Fruit fly (Drosophila melanogaster) whole organism, embryonic: ENCODE data around the gene CG6937.
A peak's percentile ranks its signal among the peaks of the same experiment; 100 is the strongest.

ENCODE experiments used
- Adf1 ChIP-seq: fragments of 200-800 bp; sonication (Bioruptor generic); IDR thresholded peaks from 2 replicates; pipeline ENCODE4 v1.3.6; 2022; ENCODE audit warnings: missing biosample characterization, missing genetic modification characterization
- Antp ChIP-seq: fragments of 200-800 bp; sonication (Bioruptor generic); optimal IDR thresholded peaks from 3 replicates; lab custom pipeline; 2016; ENCODE audit warnings: missing biosample characterization, missing genetic modification characterization
- B-H2 ChIP-seq: fragments of 200-800 bp; sonication (Bioruptor generic); optimal IDR thresholded peaks from 2 replicates; lab custom pipeline; 2018; ENCODE audit warnings: missing biosample characterization, mild to moderate bottlenecking, missing genetic modification characterization
- CG13123 ChIP-seq: fragments of 200-800 bp; sonication (Bioruptor generic); optimal IDR thresholded peaks from 2 replicates; lab custom pipeline; 2016; ENCODE audit warnings: missing biosample characterization, missing genetic modification characterization
- CG13894 ChIP-seq: fragments of 200-800 bp; sonication (Bioruptor generic); optimal IDR thresholded peaks from 3 replicates; lab custom pipeline; 2018; ENCODE audit warnings: missing biosample characterization, mild to moderate bottlenecking, missing genetic modification characterization, moderate library complexity
- CG14965 ChIP-seq: fragments of 200-800 bp; sonication (Bioruptor generic); optimal IDR thresholded peaks from 2 replicates; lab custom pipeline; 2016; ENCODE audit warnings: missing biosample characterization, missing genetic modification characterization, borderline replicate concordance
- CG1647 ChIP-seq: fragments of 200-800 bp; sonication (Bioruptor generic); optimal IDR thresholded peaks from 3 replicates; lab custom pipeline; 2016; ENCODE audit warnings: missing biosample characterization, missing genetic modification characterization
- CG17361 ChIP-seq: fragments of 200-800 bp; sonication (Bioruptor generic); IDR thresholded peaks from 3 replicates; pipeline ENCODE4 v1.3.6; 2022; ENCODE audit warnings: missing biosample characterization, missing genetic modification characterization
- CG1832 ChIP-seq: fragments of 200-800 bp; sonication (Bioruptor generic); optimal IDR thresholded peaks from 2 replicates; lab custom pipeline; 2017; ENCODE audit warnings: missing biosample characterization, mild to moderate bottlenecking, missing genetic modification characterization, inconsistent platforms
- CG18476 ChIP-seq: fragments of 200-800 bp; sonication (Bioruptor generic); optimal IDR thresholded peaks from 2 replicates; lab custom pipeline; 2016; ENCODE audit warnings: missing biosample characterization, mild to moderate bottlenecking, missing genetic modification characterization
- CG18619 ChIP-seq: fragments of 200-800 bp; sonication (Bioruptor generic); optimal IDR thresholded peaks from 3 replicates; lab custom pipeline; 2017; ENCODE audit warnings: missing biosample characterization, mild to moderate bottlenecking, missing genetic modification characterization
- CG2202 ChIP-seq: fragments of 200-800 bp; sonication (Bioruptor generic); optimal IDR thresholded peaks from 2 replicates; lab custom pipeline; 2018; ENCODE audit warnings: missing biosample characterization, mild to moderate bottlenecking, missing genetic modification characterization
- CG7556 ChIP-seq: fragments of 200-800 bp; sonication (Bioruptor generic); optimal IDR thresholded peaks from 2 replicates; lab custom pipeline; 2017; ENCODE audit warnings: missing biosample characterization, mild to moderate bottlenecking, missing genetic modification characterization
- D19A ChIP-seq: fragments of 200-800 bp; optimal IDR thresholded peaks from 3 replicates; lab custom pipeline; 2019; ENCODE audit warnings: missing biosample characterization, mild to moderate bottlenecking, missing genetic modification characterization, moderate library complexity
- Dad ChIP-seq: fragments of 200-800 bp; sonication (Bioruptor generic); optimal IDR thresholded peaks from 3 replicates; lab custom pipeline; 2016; ENCODE audit warnings: missing biosample characterization, missing genetic modification characterization
- Dek ChIP-seq: fragments of 200-800 bp; sonication (Bioruptor generic); optimal IDR thresholded peaks from 3 replicates; lab custom pipeline; 2019; ENCODE audit warnings: missing biosample characterization, mild to moderate bottlenecking, missing genetic modification characterization, moderate library complexity
- Dp ChIP-seq: fragments of 200-800 bp; sonication (Bioruptor generic); optimal IDR thresholded peaks from 2 replicates; lab custom pipeline; 2018; ENCODE audit warnings: missing biosample characterization, mild to moderate bottlenecking, missing genetic modification characterization, moderate library complexity
- Fer3 ChIP-seq: fragments of 200-800 bp; sonication (Bioruptor generic); optimal IDR thresholded peaks from 2 replicates; lab custom pipeline; 2018; ENCODE audit warnings: missing biosample characterization, mild to moderate bottlenecking, missing genetic modification characterization, moderate library complexity
- Gug ChIP-seq: fragments of 200-800 bp; sonication (Bioruptor generic); IDR thresholded peaks from 4 replicates; pipeline ENCODE4 v1.3.6; 2022; ENCODE audit warnings: missing biosample characterization, missing genetic modification characterization
- H15 ChIP-seq: fragments of 200-800 bp; sonication (Bioruptor generic); IDR thresholded peaks from 3 replicates; pipeline ENCODE4 v1.3.6; 2022; ENCODE audit warnings: missing biosample characterization, missing genetic modification characterization
- HLH4C ChIP-seq: fragments of 200-800 bp; sonication (Bioruptor generic); IDR thresholded peaks from 3 replicates; pipeline ENCODE4 v1.3.6; 2022; ENCODE audit warnings: missing biosample characterization, missing genetic modification characterization; ENCODE audit not compliant: partially characterized antibody
- HLH54F ChIP-seq: fragments of 200-800 bp; sonication (Bioruptor generic); optimal IDR thresholded peaks from 3 replicates; lab custom pipeline; 2016; ENCODE audit warnings: missing biosample characterization, missing genetic modification characterization
- Hr51 ChIP-seq, 2 experiments: fragments of 200-800 bp; sonication (Bioruptor generic); optimal IDR thresholded peaks; 2 replicates in 1 of 2; 3 replicates in 1 of 2; lab custom pipeline; 2016 to 2018; ENCODE audit warnings: missing biosample characterization in 2 of 2, missing genetic modification characterization in 2 of 2, mild to moderate bottlenecking in 1 of 2, moderate library complexity in 1 of 2
- Lhr ChIP-seq: fragments of 200-800 bp; sonication (Bioruptor generic); optimal IDR thresholded peaks from 3 replicates; lab custom pipeline; 2017; ENCODE audit warnings: mild to moderate bottlenecking, missing biosample characterization, missing genetic modification reagents, missing genetic modification characterization
- Myb ChIP-seq: fragments of 200-800 bp; sonication (Bioruptor generic); optimal IDR thresholded peaks from 2 replicates; lab custom pipeline; 2016; ENCODE audit warnings: missing biosample characterization, missing genetic modification characterization
- Rfx ChIP-seq: fragments of 200-800 bp; sonication (Bioruptor generic); IDR thresholded peaks from 2 replicates; pipeline ENCODE4 v1.3.6; 2022; ENCODE audit warnings: missing biosample characterization, missing genetic modification characterization
- Sin3A ChIP-seq: fragments of >200 bp; optimal IDR thresholded peaks from 2 replicates; lab custom pipeline; 2018
- Trl ChIP-seq, 3 experiments: fragments of >200 bp in 2 of 3; fragments of 200-800 bp in 1 of 3; sonication (Bioruptor generic) in 1 of 3; optimal IDR thresholded peaks; 2 replicates in 1 of 3; 3 replicates in 2 of 3; lab custom pipeline; 2016 to 2017; ENCODE audit warnings: missing biosample characterization in 1 of 3, missing genetic modification characterization in 1 of 3
- Usf ChIP-seq: fragments of 200-800 bp; sonication (Bioruptor generic); optimal IDR thresholded peaks from 2 replicates; lab custom pipeline; 2017; ENCODE audit warnings: missing genotype, missing biosample characterization, missing genetic modification characterization
- abd-A ChIP-seq: fragments of 200-800 bp; sonication (Bioruptor generic); optimal IDR thresholded peaks from 3 replicates; lab custom pipeline; 2019; ENCODE audit warnings: missing biosample characterization, mild to moderate bottlenecking, missing genetic modification characterization, moderate library complexity
- az2 ChIP-seq: fragments of 200-800 bp; sonication (Bioruptor generic); optimal IDR thresholded peaks from 3 replicates; lab custom pipeline; 2016; ENCODE audit warnings: missing biosample characterization, missing genetic modification characterization
- cato ChIP-seq: fragments of 200-800 bp; sonication (Bioruptor generic); optimal IDR thresholded peaks from 2 replicates; lab custom pipeline; 2016; ENCODE audit warnings: missing biosample characterization, missing genetic modification characterization, borderline replicate concordance
- fd96Cb ChIP-seq: fragments of 200-800 bp; sonication (Bioruptor generic); optimal IDR thresholded peaks from 2 replicates; lab custom pipeline; 2018; ENCODE audit warnings: missing biosample characterization, mild to moderate bottlenecking, missing genetic modification characterization, moderate library complexity
- gcm ChIP-seq: fragments of 200-800 bp; sonication (Bioruptor generic); optimal IDR thresholded peaks from 2 replicates; lab custom pipeline; 2019; ENCODE audit warnings: missing biosample characterization, mild to moderate bottlenecking, missing genetic modification characterization, moderate library complexity
- gcm2 ChIP-seq: fragments of 200-800 bp; sonication (Bioruptor generic); optimal IDR thresholded peaks from 2 replicates; lab custom pipeline; 2016; ENCODE audit warnings: missing biosample characterization, missing genetic modification characterization
- hbn ChIP-seq: fragments of 200-800 bp; sonication (Bioruptor generic); IDR thresholded peaks from 2 replicates; pipeline ENCODE4 v1.3.6; 2022; ENCODE audit warnings: missing biosample characterization, missing genetic modification characterization; ENCODE audit not compliant: partially characterized antibody
- jing ChIP-seq: fragments of 200-800 bp; sonication (Bioruptor generic); optimal IDR thresholded peaks from 2 replicates; lab custom pipeline; 2018; ENCODE audit warnings: missing biosample characterization, mild to moderate bottlenecking, missing genetic modification characterization
- lola ChIP-seq, 3 experiments: fragments of >200 bp in 2 of 3; fragments of 200-800 bp in 1 of 3; sonication (Bioruptor generic) in 1 of 3; optimal IDR thresholded peaks; 2 replicates each; lab custom pipeline; 2017 to 2019; ENCODE audit warnings: missing biosample characterization in 3 of 3, missing genetic modification characterization in 3 of 3, mild to moderate bottlenecking in 1 of 3, moderate library complexity in 1 of 3
- org-1 ChIP-seq: fragments of 200-800 bp; sonication (Bioruptor generic); optimal IDR thresholded peaks from 2 replicates; lab custom pipeline; 2017; ENCODE audit warnings: missing biosample characterization, missing genetic modification characterization
- prd ChIP-seq, 3 experiments: fragments of >200 bp in 2 of 3; fragments of 200-800 bp in 1 of 3; sonication (Bioruptor generic) in 1 of 3; optimal IDR thresholded peaks in 2 of 3; IDR thresholded peaks in 1 of 3; 2 replicates in 2 of 3; 3 replicates in 1 of 3; pipeline versions ENCODE4 v1.3.6 to Lab custom; 2017 to 2022; ENCODE audit warnings: missing biosample characterization in 1 of 3, missing genetic modification characterization in 1 of 3
- sens-2 ChIP-seq: fragments of 200-800 bp; sonication (Bioruptor generic); IDR thresholded peaks from 2 replicates; pipeline ENCODE4 v1.3.6; 2022; ENCODE audit warnings: missing biosample characterization, missing genetic modification characterization
- z ChIP-seq: fragments of 200-800 bp; sonication (Bioruptor generic); IDR thresholded peaks from 3 replicates; pipeline ENCODE4 v1.3.6; 2022; ENCODE audit warnings: missing biosample characterization, missing genetic modification characterization
- zen ChIP-seq: fragments of 200-800 bp; sonication (Bioruptor generic); optimal IDR thresholded peaks from 3 replicates; lab custom pipeline; 2018; ENCODE audit warnings: missing biosample characterization, mild to moderate bottlenecking, missing genetic modification characterization, moderate library complexity

The CG6937 gene

dm6 chr3R:22587419-22587963 is 2.9 kb downstream of the CG6937 start, which contains the start of gene Efa6 (continued):
- TF ChIP-seq Antp (peak; percentile 31), H15 (GFP tag; lab: Robert Waterston, UW) (no peak), CG2202 (tag; lab: Kevin White, UChicago) (no peak), CG7556 (GFP tag; lab: Kevin White, UChicago) (peak; percentile 21), Myb (GFP tag; lab: Kevin White, UChicago) (peak; percentile 88), CG13894 (tag; lab: Kevin White, UChicago) (peak; percentile 43), HLH54F (peak; percentile 44), Usf (GFP tag; lab: Kevin White, UChicago) (no peak), CG1832 (GFP tag; lab: Kevin White, UChicago) (no peak), lola (GFP tag; optimal IDR thresholded peaks at IDR 0.05; lab: Kevin White, UChicago) (peak in 1 of 3 experiments; percentile 42), gcm (GFP tag; lab: Kevin White, UChicago) (peak; percentile 24), zen (tag; lab: Kevin White, UChicago) (peak; percentile 54), Dp (GFP tag; lab: Kevin White, UChicago) (peak; percentile 93), Dad (GFP tag; lab: Kevin White, UChicago) (peak; percentile 14), Sin3A (lab: Kevin White, UChicago) (peak; percentile 46), CG1647 (peak; percentile 24), HLH4C (peak; percentile 90), jing (GFP tag; lab: Kevin White, UChicago) (no peak), org-1 (GFP tag; lab: Kevin White, UChicago) (no peak), fd96Cb (tag; lab: Kevin White, UChicago) (peak; percentile 19), hbn (GFP tag; lab: Robert Waterston, UW) (peak; percentile 94), D19A (peak; percentile 16), gcm2 (GFP tag; lab: Kevin White, UChicago) (no peak), CG18476 (GFP tag; lab: Kevin White, UChicago) (peak; percentile 47), cato (peak; percentile 31), B-H2 (peak; percentile 55), CG18619 (GFP tag; lab: Kevin White, UChicago) (peak; percentile 24), Lhr (GFP tag; lab: Kevin White, UChicago) (peak; percentile 77), Rfx (GFP tag; lab: Robert Waterston, UW) (0 out of 2 replicates have a peak, but pooled peaks have one; percentile 30), CG17361 (GFP tag; lab: Robert Waterston, UW) (peak; percentile 64), CG14965 (GFP tag; lab: Kevin White, UChicago) (no peak), Gug (GFP tag; lab: Robert Waterston, UW) (no peak), Fer3 (tag; lab: Kevin White, UChicago) (peak; percentile 28), az2 (peak; percentile 26), abd-A (tag; lab: Kevin White, UChicago) (peak; percentile 76), Adf1 (GFP tag; lab: Robert Waterston, UW) (no peak; the same call in 1 of the 2 replicates), CG13123 (GFP tag; lab: Kevin White, UChicago) (peak; percentile 34), Trl (optimal IDR thresholded peaks at IDR 0.05; lab: Kevin White, UChicago) (no peak), Trl (GFP tag; optimal IDR thresholded peaks at IDR 0.05; lab: Kevin White, UChicago) (peak; percentile 59), Hr51 (GFP tag; optimal IDR thresholded peaks at IDR 0.05; lab: Kevin White, UChicago) (peak in 1 of 2 experiments; percentile 8), z (no peak), sens-2 (GFP tag; lab: Robert Waterston, UW) (no peak), Dek (tag; lab: Kevin White, UChicago) (peak; percentile 37), prd (optimal IDR thresholded peaks at IDR 0.05; lab: Kevin White, UChicago) (no peak), prd (GFP tag; IDR thresholded peaks at IDR 0.05; lab: Robert Waterston, UW) (peak; percentile 46; the same call in 2 of the 3 replicates)
